Worm (Caenorhabditis elegans) whole organism, early embryonic: ENCODE measurements around the gene clec-58.

Source experiments
- B0310.2 ChIP-seq: sonication (generic microtip); optimal IDR thresholded peaks from 2 replicates; lab custom pipeline; 2016; ENCODE audit warnings: mild to moderate bottlenecking, missing genetic modification characterization, missing compliant biosample characterization
- ama-1 ChIP-seq: fragments of 150-350 bp; optimal IDR thresholded peaks from 2 replicates; lab custom pipeline; 2014
- ceh-13 ChIP-seq: fragments of 200-800 bp; sonication (Bioruptor generic); optimal IDR thresholded peaks from 2 replicates; lab custom pipeline; 2018; ENCODE audit warnings: mild to moderate bottlenecking, missing genetic modification characterization, missing compliant biosample characterization
- ceh-36 ChIP-seq: sonication (generic microtip); optimal IDR thresholded peaks from 2 replicates; lab custom pipeline; 2016; ENCODE audit warnings: missing genetic modification characterization, inconsistent platforms, missing compliant biosample characterization
- hmbx-1 ChIP-seq: sonication (generic microtip); optimal IDR thresholded peaks from 2 replicates; lab custom pipeline; 2016; ENCODE audit warnings: mild to moderate bottlenecking, missing genetic modification characterization, missing compliant biosample characterization
- hmg-4 ChIP-seq: fragments of 200-800 bp; sonication (Bioruptor generic); optimal IDR thresholded peaks from 2 replicates; lab custom pipeline; 2018; ENCODE audit warnings: mild to moderate bottlenecking, missing genetic modification characterization, missing compliant biosample characterization
- scrt-1 ChIP-seq: fragments of 200-800 bp; sonication (Bioruptor generic); IDR thresholded peaks from 2 replicates; pipeline ENCODE4 v1.3.6; 2022; ENCODE audit warnings: missing genetic modification characterization, missing compliant biosample characterization
- tbx-11 ChIP-seq: fragments of 200-800 bp; sonication (Bioruptor generic); IDR thresholded peaks from 2 replicates; pipeline ENCODE4 v1.3.6; 2022; ENCODE audit warnings: missing genetic modification characterization, missing compliant biosample characterization
- tbx-37 ChIP-seq: fragments of 200-800 bp; sonication (Bioruptor generic); conservative IDR thresholded peaks from 2 replicates; pipeline ENCODE4 v1.3.6; 2022; ENCODE audit warnings: missing genetic modification reagents, missing genetic modification characterization, missing compliant biosample characterization
- tra-4 ChIP-seq: sonication (generic microtip); optimal IDR thresholded peaks from 2 replicates; lab custom pipeline; 2017; ENCODE audit warnings: missing genetic modification characterization, missing compliant biosample characterization

DNA sequence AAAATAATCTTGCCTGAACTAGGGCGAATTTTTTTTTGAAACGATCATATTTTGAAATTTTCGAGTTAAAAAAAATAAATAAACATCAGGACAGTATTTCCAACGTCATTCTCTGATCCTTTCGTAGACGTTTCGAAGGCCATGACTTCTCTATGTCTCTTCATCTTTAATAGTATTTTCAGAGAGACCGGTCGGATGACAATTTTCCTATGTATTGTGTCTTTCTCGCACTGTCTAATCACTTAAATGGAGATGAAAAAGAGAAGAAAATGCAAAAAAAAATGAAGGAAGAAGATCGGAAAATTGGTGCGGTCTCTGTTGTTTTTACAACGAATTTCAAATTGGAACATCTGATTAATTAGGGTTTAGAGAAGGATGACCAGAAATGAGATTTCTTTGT lies 49.2 kb upstream of the clec-58 start:
- TF ChIP-seq B0310.2 (tag; lab: Kevin White, UChicago) (no peak), tbx-11 (GFP tag; lab: Robert Waterston, UW) (no peak), ama-1 (no peak), scrt-1 (GFP tag; lab: Robert Waterston, UW) (no peak), ceh-13 (GFP tag; lab: Kevin White, UChicago) (no peak), tbx-37 (GFP tag; lab: Robert Waterston, UW) (no peak), tra-4 (no peak), hmbx-1 (no peak), ceh-36 (tag; lab: Kevin White, UChicago) (no peak), hmg-4 (GFP tag; lab: Kevin White, UChicago) (no peak)
